Fruit fly (Drosophila melanogaster) whole organism, embryonic: Measurements from ENCODE around the gene heix.
A peak's percentile ranks its signal among the peaks of the same experiment; 100 is the strongest.

Experiments used
- Atf6 ChIP-seq: fragments of 200-800 bp; sonication (Bioruptor generic); IDR thresholded peaks from 2 replicates; pipeline ENCODE4 v1.3.6; 2022; ENCODE audit warnings: missing biosample characterization, missing genetic modification characterization
- CG10267 ChIP-seq: fragments of 200-800 bp; sonication (Bioruptor generic); optimal IDR thresholded peaks from 2 replicates; lab custom pipeline; 2018; ENCODE audit warnings: missing biosample characterization, mild to moderate bottlenecking, missing genetic modification characterization, moderate library complexity
- CG10462 ChIP-seq: fragments of 200-800 bp; sonication (Bioruptor generic); optimal IDR thresholded peaks from 2 replicates; lab custom pipeline; 2016; ENCODE audit warnings: missing biosample characterization, missing genetic modification characterization
- CG10543 ChIP-seq: fragments of 200-800 bp; sonication (Bioruptor generic); optimal IDR thresholded peaks from 3 replicates; lab custom pipeline; 2017; ENCODE audit warnings: missing biosample characterization, mild to moderate bottlenecking, missing genetic modification characterization, moderate library complexity
- CG10979 ChIP-seq: fragments of 200-800 bp; sonication (Bioruptor generic); optimal IDR thresholded peaks from 2 replicates; lab custom pipeline; 2018; ENCODE audit warnings: missing biosample characterization, mild to moderate bottlenecking, missing genetic modification characterization, moderate library complexity
- CG12236 ChIP-seq: fragments of 200-800 bp; sonication (Bioruptor generic); optimal IDR thresholded peaks from 2 replicates; lab custom pipeline; 2016; ENCODE audit warnings: missing biosample characterization, missing genetic modification characterization
- CG12299 ChIP-seq: fragments of 200-800 bp; sonication (Bioruptor generic); optimal IDR thresholded peaks from 2 replicates; lab custom pipeline; 2018; ENCODE audit warnings: missing biosample characterization, mild to moderate bottlenecking, missing genetic modification characterization
- CG15269 ChIP-seq: fragments of 200-800 bp; sonication (Bioruptor generic); optimal IDR thresholded peaks from 2 replicates; lab custom pipeline; 2018; ENCODE audit warnings: missing biosample characterization, mild to moderate bottlenecking, missing genetic modification characterization, moderate library complexity
- CG15479 ChIP-seq: fragments of 200-800 bp; sonication (Bioruptor generic); optimal IDR thresholded peaks from 3 replicates; lab custom pipeline; 2019; ENCODE audit warnings: missing biosample characterization, mild to moderate bottlenecking, missing genetic modification characterization, moderate library complexity
- CG15601 ChIP-seq: fragments of 200-800 bp; sonication (Bioruptor generic); optimal IDR thresholded peaks from 3 replicates; lab custom pipeline; 2019; ENCODE audit warnings: missing biosample characterization, mild to moderate bottlenecking, missing genetic modification characterization, moderate library complexity
- CG16815 ChIP-seq: fragments of 200-800 bp; sonication (Bioruptor generic); optimal IDR thresholded peaks from 3 replicates; lab custom pipeline; 2017; ENCODE audit warnings: missing biosample characterization, mild to moderate bottlenecking, missing genetic modification characterization
- CG18262 ChIP-seq: fragments of 200-800 bp; optimal IDR thresholded peaks from 3 replicates; lab custom pipeline; 2019; ENCODE audit warnings: missing biosample characterization, mild to moderate bottlenecking, missing genetic modification characterization, moderate library complexity
- CG18764 ChIP-seq: fragments of 200-800 bp; sonication (Bioruptor generic); optimal IDR thresholded peaks from 3 replicates; lab custom pipeline; 2016; ENCODE audit warnings: missing biosample characterization, missing genetic modification characterization
- CG2199 ChIP-seq: fragments of 200-800 bp; sonication (Bioruptor generic); IDR thresholded peaks from 3 replicates; pipeline ENCODE4 v1.3.6; 2022; ENCODE audit warnings: missing biosample characterization, missing genetic modification characterization
- CG30403 ChIP-seq: fragments of 200-800 bp; sonication (Bioruptor generic); optimal IDR thresholded peaks from 3 replicates; lab custom pipeline; 2016; ENCODE audit warnings: missing biosample characterization, missing genetic modification characterization
- CG32767 ChIP-seq: fragments of 200-800 bp; sonication (Bioruptor generic); IDR thresholded peaks from 2 replicates; pipeline ENCODE4 v1.3.6; 2022; ENCODE audit warnings: missing biosample characterization, missing genetic modification characterization
- CG3407 ChIP-seq: fragments of 200-800 bp; sonication (Bioruptor generic); optimal IDR thresholded peaks from 2 replicates; lab custom pipeline; 2018; ENCODE audit warnings: missing biosample characterization, mild to moderate bottlenecking, missing genetic modification characterization
- CG3847 ChIP-seq: fragments of 200-800 bp; sonication (Bioruptor generic); IDR thresholded peaks from 2 replicates; pipeline ENCODE4 v1.3.6; 2022; ENCODE audit warnings: missing biosample characterization, missing genetic modification characterization
- CG7271 ChIP-seq: fragments of 200-800 bp; sonication (Bioruptor generic); optimal IDR thresholded peaks from 2 replicates; lab custom pipeline; 2018; ENCODE audit warnings: missing biosample characterization, mild to moderate bottlenecking, missing genetic modification characterization, moderate library complexity
- CG7839 ChIP-seq: fragments of 200-800 bp; sonication (Bioruptor generic); optimal IDR thresholded peaks from 3 replicates; lab custom pipeline; 2018; ENCODE audit warnings: missing biosample characterization, mild to moderate bottlenecking, missing genetic modification characterization, moderate library complexity
- CG7928 ChIP-seq: fragments of 200-800 bp; sonication (Bioruptor generic); optimal IDR thresholded peaks from 2 replicates; lab custom pipeline; 2017; ENCODE audit warnings: missing biosample characterization, mild to moderate bottlenecking, missing genetic modification characterization
- CG7987 ChIP-seq: fragments of 200-800 bp; sonication (Bioruptor generic); optimal IDR thresholded peaks from 2 replicates; lab custom pipeline; 2018; ENCODE audit warnings: missing biosample characterization, mild to moderate bottlenecking, missing genetic modification characterization, moderate library complexity
- CG8281 ChIP-seq: fragments of 200-800 bp; sonication (Bioruptor generic); optimal IDR thresholded peaks from 2 replicates; lab custom pipeline; 2018; ENCODE audit warnings: missing biosample characterization, mild to moderate bottlenecking, missing genetic modification characterization, moderate library complexity
- CG8478 ChIP-seq: fragments of >200 bp; optimal IDR thresholded peaks from 2 replicates; lab custom pipeline; 2018
- Chrac-16 ChIP-seq: fragments of 200-800 bp; sonication (Bioruptor generic); optimal IDR thresholded peaks from 3 replicates; lab custom pipeline; 2016; ENCODE audit warnings: missing biosample characterization, missing genetic modification characterization
- Drgx ChIP-seq: fragments of 200-800 bp; sonication (Bioruptor generic); IDR thresholded peaks from 2 replicates; pipeline ENCODE4 v1.3.6; 2022; ENCODE audit warnings: missing biosample characterization, missing genetic modification characterization
- ERR ChIP-seq: fragments of 200-800 bp; sonication (Bioruptor generic); optimal IDR thresholded peaks from 2 replicates; lab custom pipeline; 2016; ENCODE audit warnings: missing biosample characterization, missing genetic modification characterization
- HLH4C ChIP-seq: fragments of 200-800 bp; sonication (Bioruptor generic); IDR thresholded peaks from 3 replicates; pipeline ENCODE4 v1.3.6; 2022; ENCODE audit warnings: missing biosample characterization, missing genetic modification characterization; ENCODE audit not compliant: partially characterized antibody
- Hr39 ChIP-seq: fragments of >200 bp; optimal IDR thresholded peaks from 2 replicates; lab custom pipeline; 2017
- Mrtf ChIP-seq: fragments of 200-800 bp; sonication (Bioruptor generic); IDR thresholded peaks from 3 replicates; pipeline ENCODE4 v1.3.6; 2022; ENCODE audit warnings: missing biosample characterization, missing genetic modification characterization
- Neu2 ChIP-seq: fragments of 200-800 bp; sonication (Bioruptor generic); optimal IDR thresholded peaks from 3 replicates; lab custom pipeline; 2016; ENCODE audit warnings: missing biosample characterization, missing genetic modification characterization, borderline replicate concordance
- Pdp1 ChIP-seq, 2 experiments: fragments of 200-800 bp; sonication (Bioruptor generic); optimal IDR thresholded peaks; 3 replicates each; lab custom pipeline; 2016; ENCODE audit warnings: missing biosample characterization in 2 of 2, missing genetic modification characterization in 2 of 2, mild to moderate bottlenecking in 1 of 2, moderate library complexity in 1 of 2
- Sox102F ChIP-seq: fragments of 200-800 bp; sonication (Bioruptor generic); optimal IDR thresholded peaks from 2 replicates; lab custom pipeline; 2018; ENCODE audit warnings: missing biosample characterization, mild to moderate bottlenecking, missing genetic modification characterization, moderate library complexity
- Ssrp ChIP-seq: fragments of 200-800 bp; sonication (Bioruptor generic); optimal IDR thresholded peaks from 2 replicates; lab custom pipeline; 2018; ENCODE audit warnings: missing biosample characterization, mild to moderate bottlenecking, missing genetic modification characterization, moderate library complexity
- abd-A ChIP-seq: fragments of 200-800 bp; sonication (Bioruptor generic); optimal IDR thresholded peaks from 3 replicates; lab custom pipeline; 2019; ENCODE audit warnings: missing biosample characterization, mild to moderate bottlenecking, missing genetic modification characterization, moderate library complexity
- bcd ChIP-seq: fragments of 200-800 bp; sonication (Bioruptor generic); optimal IDR thresholded peaks from 2 replicates; lab custom pipeline; 2017; ENCODE audit warnings: missing biosample characterization, mild to moderate bottlenecking, missing genetic modification characterization
- caup ChIP-seq: fragments of 200-800 bp; sonication (Bioruptor generic); optimal IDR thresholded peaks from 3 replicates; lab custom pipeline; 2017; ENCODE audit warnings: missing biosample characterization, mild to moderate bottlenecking, missing genetic modification characterization, moderate library complexity; ENCODE audit not compliant: severe bottlenecking
- da ChIP-seq: fragments of 200-800 bp; sonication (Bioruptor generic); optimal IDR thresholded peaks from 2 replicates; lab custom pipeline; 2016; ENCODE audit warnings: missing biosample characterization, missing genetic modification characterization
- gce ChIP-seq: fragments of 200-800 bp; sonication (Bioruptor generic); IDR thresholded peaks from 3 replicates; pipeline ENCODE4 v1.3.6; 2022; ENCODE audit warnings: missing biosample characterization, missing genetic modification characterization
- ham ChIP-seq: fragments of 200-800 bp; sonication (Bioruptor generic); IDR thresholded peaks from 2 replicates; pipeline ENCODE4 v1.3.6; 2022; ENCODE audit warnings: missing biosample characterization, missing genetic modification characterization
- inv ChIP-seq: fragments of 200-800 bp; sonication (Bioruptor generic); IDR thresholded peaks from 2 replicates; pipeline ENCODE4 v1.3.6; 2022; ENCODE audit warnings: missing biosample characterization, missing genetic modification characterization; ENCODE audit not compliant: partially characterized antibody
- mld ChIP-seq: fragments of 200-800 bp; sonication (Bioruptor generic); IDR thresholded peaks from 3 replicates; pipeline ENCODE4 v1.3.6; 2022; ENCODE audit warnings: missing biosample characterization, missing genetic modification characterization; ENCODE audit not compliant: partially characterized antibody
- oc ChIP-seq: fragments of 200-800 bp; sonication (Bioruptor generic); optimal IDR thresholded peaks from 2 replicates; lab custom pipeline; 2018; ENCODE audit warnings: missing biosample characterization, mild to moderate bottlenecking, missing genetic modification characterization, moderate library complexity
- onecut ChIP-seq: fragments of 200-800 bp; sonication (Bioruptor generic); IDR thresholded peaks from 2 replicates; pipeline ENCODE4 v1.3.6; 2022; ENCODE audit warnings: missing biosample characterization, missing genetic modification characterization
- phol ChIP-seq: fragments of 200-800 bp; sonication (Bioruptor generic); optimal IDR thresholded peaks from 3 replicates; lab custom pipeline; 2018; ENCODE audit warnings: missing biosample characterization, mild to moderate bottlenecking, missing genetic modification characterization, moderate library complexity
- sens-2 ChIP-seq: fragments of 200-800 bp; sonication (Bioruptor generic); IDR thresholded peaks from 2 replicates; pipeline ENCODE4 v1.3.6; 2022; ENCODE audit warnings: missing biosample characterization, missing genetic modification characterization
- tap ChIP-seq: fragments of 200-800 bp; optimal IDR thresholded peaks from 3 replicates; lab custom pipeline; 2019; ENCODE audit warnings: missing biosample characterization, mild to moderate bottlenecking, missing genetic modification characterization, moderate library complexity
- tgo ChIP-seq: fragments of 200-800 bp; sonication (Bioruptor generic); IDR thresholded peaks from 3 replicates; pipeline ENCODE4 v1.3.6; 2022; ENCODE audit warnings: missing biosample characterization, missing genetic modification characterization
- tna ChIP-seq: fragments of 200-800 bp; sonication (Bioruptor generic); IDR thresholded peaks from 2 replicates; pipeline ENCODE4 v1.3.6; 2022; ENCODE audit warnings: missing biosample characterization, missing genetic modification characterization; ENCODE audit not compliant: partially characterized antibody
- vfl ChIP-seq: fragments of 200-800 bp; sonication (Bioruptor generic); optimal IDR thresholded peaks from 2 replicates; lab custom pipeline; 2016; ENCODE audit warnings: missing biosample characterization, missing genetic modification characterization
- vvl ChIP-seq: fragments of 200-800 bp; sonication (Bioruptor generic); IDR thresholded peaks from 2 replicates; pipeline ENCODE4 v1.3.6; 2022; ENCODE audit warnings: missing biosample characterization, missing genetic modification characterization

heix gene

dm6 chr2L:16315027-16315426 lies 15.4 kb upstream of the heix start (continued):
- TF ChIP-seq CG2199 (GFP tag; lab: Robert Waterston, UW), result peak; percentile 67; the same call in 1 of the 3 replicates
- TF ChIP-seq CG15601, result no peak
- TF ChIP-seq CG3847, result no peak
- TF ChIP-seq abd-A (tag; lab: Kevin White, UChicago), result peak; percentile 75
- TF ChIP-seq bcd (GFP tag; lab: Kevin White, UChicago), result no peak
- no peak for TF ChIP-seq CG7839 (tag; lab: Kevin White, UChicago)
- TF ChIP-seq CG30403, result no peak
- no peak for TF ChIP-seq Neu2 (GFP tag; lab: Kevin White, UChicago)
- TF ChIP-seq da (GFP tag; lab: Kevin White, UChicago), result no peak
- peak; percentile 45 for TF ChIP-seq Drgx (GFP tag; lab: Robert Waterston, UW)
- TF ChIP-seq CG8281 (tag; lab: Kevin White, UChicago), result no peak
- TF ChIP-seq CG10543 (GFP tag; lab: Kevin White, UChicago), result peak; percentile 82
- no peak for TF ChIP-seq vfl (GFP tag; lab: Kevin White, UChicago)
- no peak for TF ChIP-seq HLH4C (GFP tag; lab: Robert Waterston, UW)
- no peak for TF ChIP-seq Ssrp (tag; lab: Kevin White, UChicago)
- no peak for TF ChIP-seq CG10979 (tag; lab: Kevin White, UChicago)
- TF ChIP-seq Hr39, result no peak
- no peak for TF ChIP-seq Mrtf (GFP tag; lab: Robert Waterston, UW)
- TF ChIP-seq CG7271 (tag; lab: Kevin White, UChicago), result no peak
- no peak for TF ChIP-seq ham (GFP tag; lab: Robert Waterston, UW)
- no peak for TF ChIP-seq CG18764 (GFP tag; lab: Kevin White, UChicago)
- no peak for TF ChIP-seq onecut
- no peak for TF ChIP-seq ERR (GFP tag; lab: Kevin White, UChicago)
- no peak for TF ChIP-seq Atf6 (GFP tag; lab: Robert Waterston, UW)
- peak; percentile 67 for TF ChIP-seq caup
- no peak for TF ChIP-seq Chrac-16 (GFP tag; lab: Kevin White, UChicago)
- no peak for TF ChIP-seq CG32767 (GFP tag; lab: Robert Waterston, UW)
- no peak for TF ChIP-seq tap (tag; lab: Kevin White, UChicago)
- TF ChIP-seq CG15269, result peak; percentile 82
- no peak for TF ChIP-seq tgo
- TF ChIP-seq vvl (GFP tag; lab: Robert Waterston, UW), result peak; percentile 55
- TF ChIP-seq oc (tag; lab: Kevin White, UChicago), result peak; percentile 16
- TF ChIP-seq tna, result peak; percentile 43; the same call in 1 of the 2 replicates
- no peak for TF ChIP-seq sens-2
- no peak for TF ChIP-seq CG8478 (lab: Kevin White, UChicago)
- TF ChIP-seq phol (tag; lab: Kevin White, UChicago), result no peak
- no peak for TF ChIP-seq CG18262 (tag; lab: Kevin White, UChicago)
- no peak for TF ChIP-seq CG7928 (GFP tag; lab: Kevin White, UChicago)
- TF ChIP-seq CG12236, result no peak
- TF ChIP-seq CG12299 (tag; lab: Kevin White, UChicago), result peak; percentile 0
- no peak for TF ChIP-seq inv (GFP tag; lab: Robert Waterston, UW)
- no peak for TF ChIP-seq CG16815 (GFP tag; lab: Kevin White, UChicago)
- no peak for TF ChIP-seq CG15479 (GFP tag; lab: Kevin White, UChicago)
- TF ChIP-seq mld (GFP tag; lab: Robert Waterston, UW), result no peak
- peak in 1 of 2 experiments; percentile 97 for TF ChIP-seq Pdp1 (GFP tag; optimal IDR thresholded peaks at IDR 0.05; lab: Kevin White, UChicago)
- TF ChIP-seq CG3407 (GFP tag; lab: Kevin White, UChicago), result no peak
- no peak for TF ChIP-seq Sox102F (GFP tag; lab: Kevin White, UChicago)
- no peak for TF ChIP-seq gce (GFP tag; lab: Robert Waterston, UW)
- no peak for TF ChIP-seq CG10462 (GFP tag; lab: Kevin White, UChicago)
- TF ChIP-seq CG10267, result no peak
- peak; percentile 28 for TF ChIP-seq CG7987 (GFP tag; lab: Kevin White, UChicago)
